Fruit fly (Drosophila melanogaster): ENCODE results near the gene Ir7f.
A peak's percentile ranks its signal among the peaks of the same experiment; 100 is the strongest.

Gene Ir7f

DNA sequence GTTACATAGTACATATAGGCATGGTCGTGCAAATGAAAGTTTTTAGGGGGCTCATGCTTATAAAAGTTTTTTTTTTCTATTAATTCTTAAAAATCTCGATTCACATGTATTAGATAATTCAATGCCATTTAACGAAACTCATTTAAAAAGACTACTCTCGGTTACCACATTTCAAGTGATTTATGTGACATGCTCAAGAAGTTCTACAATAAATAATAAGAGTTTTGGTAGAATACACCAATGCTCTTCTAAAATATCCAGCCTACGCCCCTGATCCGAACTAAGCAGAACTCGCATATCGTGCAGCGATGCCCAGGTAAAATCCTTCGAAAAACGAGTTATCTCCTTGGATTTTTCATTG, 8.7 kb upstream of the Ir7f start (continued):
- TF ChIP-seq Med (GFP tag) (peak; percentile 37), CG11247 (GFP tag; IDR thresholded peaks at IDR 0.05) (no peak), CG4854 (GFP tag; optimal IDR thresholded peaks at IDR 0.05) (no peak), bsh (GFP tag; optimal IDR thresholded peaks at IDR 0.05) (peak; percentile 15 to 23), sna (GFP tag; IDR thresholded peaks at IDR 0.05; ENCODE audit: partially characterized antibody) (no peak), br (optimal IDR thresholded peaks at IDR 0.05) (no peak), CG11085 (GFP tag; IDR thresholded peaks at IDR 0.05) (no peak), en (GFP tag; optimal IDR thresholded peaks at IDR 0.05) (no peak), croc (GFP tag; conservative IDR thresholded peaks at IDR 0.05) (no peak), eve (GFP tag; optimal IDR thresholded peaks at IDR 0.05) (no peak), cwo (GFP tag; optimal IDR thresholded peaks at IDR 0.05) (no peak), sima (GFP tag; optimal IDR thresholded peaks at IDR 0.05) (no peak), Chrac-16 (GFP tag; optimal IDR thresholded peaks at IDR 0.05) (peak; percentile 4), dmrt99B (tag; optimal IDR thresholded peaks at IDR 0.05) (no peak), ab (GFP tag; optimal IDR thresholded peaks at IDR 0.05) (no peak), CG18262 (tag; optimal IDR thresholded peaks at IDR 0.05) (peak; percentile 25), sd (tag; optimal IDR thresholded peaks at IDR 0.05) (no peak), CG14860 (GFP tag; IDR thresholded peaks at IDR 0.05; ENCODE audit: partially characterized antibody) (no peak), CG2712 (tag; optimal IDR thresholded peaks at IDR 0.05) (peak; percentile 4), prd (optimal IDR thresholded peaks at IDR 0.05) (no peak), prd (GFP tag; IDR thresholded peaks at IDR 0.05) (peak; percentile 64; the same call in 2 of the 3 replicates), CG10543 (GFP tag; optimal IDR thresholded peaks at IDR 0.05) (no peak), tio (GFP tag; optimal IDR thresholded peaks at IDR 0.05) (peak; percentile 6), aop (GFP tag; IDR thresholded peaks at IDR 0.05) (no peak), rib (GFP tag; IDR thresholded peaks at IDR 0.05) (no peak), klu (GFP tag; IDR thresholded peaks at IDR 0.05) (no peak), chn (GFP tag; optimal IDR thresholded peaks at IDR 0.05) (no peak), crc (GFP tag; optimal IDR thresholded peaks at IDR 0.05) (no peak), slp2 (GFP tag; optimal IDR thresholded peaks at IDR 0.05) (no peak), psq (GFP tag; optimal IDR thresholded peaks at IDR 0.05) (no peak), CG1024 (GFP tag; IDR thresholded peaks at IDR 0.05) (no peak), ttk (GFP tag; IDR thresholded peaks at IDR 0.05) (no peak), D19A (tag; optimal IDR thresholded peaks at IDR 0.05) (peak; percentile 56), Ssrp (tag; optimal IDR thresholded peaks at IDR 0.05) (no peak), Side (GFP tag; optimal IDR thresholded peaks at IDR 0.05) (no peak), ATbp (GFP tag; optimal IDR thresholded peaks at IDR 0.05) (no peak), al (GFP tag; IDR thresholded peaks at IDR 0.05) (no peak), CG6254 (GFP tag; optimal IDR thresholded peaks at IDR 0.05) (no peak), tup (GFP tag; optimal IDR thresholded peaks at IDR 0.05) (no peak), CG4328 (GFP tag; optimal IDR thresholded peaks at IDR 0.05) (no peak), HLH54F (GFP tag; optimal IDR thresholded peaks at IDR 0.05) (no peak), lola (GFP tag; optimal IDR thresholded peaks at IDR 0.05) (peak in 1 of 3 experiments; percentile 47), CG2199 (GFP tag; IDR thresholded peaks at IDR 0.05) (no peak), Ravus (GFP tag; IDR thresholded peaks at IDR 0.05) (no peak), Meics (GFP tag; optimal IDR thresholded peaks at IDR 0.05) (no peak), kay (GFP tag; optimal IDR thresholded peaks at IDR 0.05) (no peak), CG6765 (GFP tag; optimal IDR thresholded peaks at IDR 0.05) (no peak), CG7372 (GFP tag; IDR thresholded peaks at IDR 0.05) (no peak), Nf-YA (GFP tag; IDR thresholded peaks at IDR 0.05) (no peak), CG7271 (tag; optimal IDR thresholded peaks at IDR 0.05) (peak; percentile 11), CG12219 (GFP tag; optimal IDR thresholded peaks at IDR 0.05) (no peak), CG31388 (GFP tag; optimal IDR thresholded peaks at IDR 0.05) (no peak), row (GFP tag; IDR thresholded peaks at IDR 0.05) (0 out of 3 replicates have a peak, but pooled peaks have one; percentile 16)
